Worm (Caenorhabditis elegans): ENCODE results near the gene M03E7.3.
"Not testable (repeated sequence)": the region's sequence is repeated elsewhere in the genome, so short reads cannot be mapped to it uniquely, and the experiment has no call there.

DNA sequence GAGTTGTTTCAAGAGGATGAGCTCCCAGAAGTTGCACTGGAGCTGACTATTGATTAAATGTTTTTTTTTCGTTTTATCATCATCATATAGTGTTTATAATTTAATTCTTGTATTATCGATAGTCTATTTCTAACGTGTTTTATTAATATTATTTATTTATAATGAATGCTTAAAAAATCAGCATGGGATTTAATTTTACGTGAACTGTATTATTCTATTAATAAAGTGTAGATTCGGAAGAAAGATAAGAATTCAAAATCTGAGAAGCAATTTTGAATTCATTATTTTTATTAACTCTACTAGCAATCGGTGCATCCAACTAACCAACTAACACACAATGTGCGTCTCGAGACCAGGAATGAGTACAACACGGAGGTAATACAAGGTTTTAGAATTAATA is 48.5 kb downstream of the M03E7.3 start, which contains the start of gene C14C11.1:
- not testable (repeated sequence) for TF ChIP-seq bed-3 (GFP tag; optimal IDR thresholded peaks at IDR 0.05); lin-13 (tag; optimal IDR thresholded peaks at IDR 0.05); mab-5 (tag; optimal IDR thresholded peaks at IDR 0.05); unc-39 (tag; optimal IDR thresholded peaks at IDR 0.05); ztf-11 (tag; optimal IDR thresholded peaks at IDR 0.05); unc-120 (tag; optimal IDR thresholded peaks at IDR 0.05; ENCODE audit: poor library complexity, severe bottlenecking); cnd-1 (tag; optimal IDR thresholded peaks at IDR 0.05); nhr-237 (tag; optimal IDR thresholded peaks at IDR 0.05); M03D4.4 (tag; optimal IDR thresholded peaks at IDR 0.05); elt-3 (tag; optimal IDR thresholded peaks at IDR 0.05); ceh-83 (GFP tag; optimal IDR thresholded peaks at IDR 0.05)

Data from whole organism, mixed stage, embryonic.